Worm (Caenorhabditis elegans): Measurements from ENCODE around the gene pcp-5.

ce11 chrIII:7858407-7859029, 48.9 kb downstream of the pcp-5 start, which contains the start of the genes coq-5 and ufm-1:
- no peak for TF ChIP-seq nhr-76 (tag; optimal IDR thresholded peaks at IDR 0.05)
- TF ChIP-seq tbx-2 (tag; optimal IDR thresholded peaks at IDR 0.05), result peak; percentile 41
- TF ChIP-seq ama-1 (optimal IDR thresholded peaks at IDR 0.05), result no peak
- no peak for TF ChIP-seq nhr-12 (tag; optimal IDR thresholded peaks at IDR 0.05)
- TF ChIP-seq ces-1 (GFP tag; optimal IDR thresholded peaks at IDR 0.05), result no peak
- peak; percentile 52 for TF ChIP-seq nhr-90 (tag; optimal IDR thresholded peaks at IDR 0.05; ENCODE audit: poor library complexity)
- no peak for TF ChIP-seq fkh-10 (GFP tag; optimal IDR thresholded peaks at IDR 0.05)

All from whole organism, L1 larva.